Worm (Caenorhabditis elegans) whole organism, L1 larva: ENCODE results near the gene K02B2.6.

Experiments used
- C04F5.9 ChIP-seq: sonication (generic microtip); optimal IDR thresholded peaks from 2 replicates; lab custom pipeline; 2016; ENCODE audit warnings: missing genetic modification characterization, missing compliant biosample characterization
- ceh-82 ChIP-seq, 3 experiments: fragments of 150-350 bp in 1 of 3; sonication (generic microtip) in 2 of 3; optimal IDR thresholded peaks; 2 replicates each; lab custom pipeline; 2014 to 2017; ENCODE audit warnings: missing biosample characterization in 3 of 3, missing genetic modification characterization in 3 of 3
- ceh-90 ChIP-seq: sonication (generic microtip); optimal IDR thresholded peaks from 2 replicates; lab custom pipeline; 2016; ENCODE audit warnings: missing genetic modification characterization, missing compliant biosample characterization
- ces-1 ChIP-seq: fragments of 150-350 bp; optimal IDR thresholded peaks from 2 replicates; lab custom pipeline; 2014; ENCODE audit warnings: missing biosample characterization, missing genetic modification reagents, missing genetic modification characterization
- dpl-1 ChIP-seq, 3 experiments: fragments of 150-350 bp in 2 of 3; sonication (generic microtip) in 1 of 3; optimal IDR thresholded peaks; 2 replicates each; lab custom pipeline; 2014 to 2017; ENCODE audit warnings: missing biosample characterization in 3 of 3, missing genetic modification characterization in 3 of 3, missing genetic modification reagents in 3 of 3
- dsc-1 ChIP-seq: sonication (generic microtip); optimal IDR thresholded peaks from 2 replicates; lab custom pipeline; 2016; ENCODE audit warnings: mild to moderate bottlenecking, missing genetic modification characterization, missing compliant biosample characterization
- efl-1 ChIP-seq, 4 experiments: fragments of 150-350 bp; optimal IDR thresholded peaks in 3 of 4; peaks in 1 of 4; 1 replicate in 1 of 4; 2 replicates in 3 of 4; lab custom pipeline; 2014; ENCODE audit warnings: missing biosample characterization in 2 of 4, missing genetic modification characterization in 2 of 4, missing genetic modification reagents in 2 of 4
- egl-27 ChIP-seq, 2 experiments: fragments of 150-350 bp in 1 of 2; sonication (generic microtip); optimal IDR thresholded peaks; 3 replicates each; lab custom pipeline; 2017 to 2018; ENCODE audit warnings: missing biosample characterization in 2 of 2, missing genetic modification characterization in 2 of 2, missing genetic modification reagents in 2 of 2
- elt-3 ChIP-seq, 6 experiments: fragments of 150-350 bp in 1 of 6; sonication (generic microtip); optimal IDR thresholded peaks; 2 replicates each; lab custom pipeline; 2017 to 2018; ENCODE audit warnings: missing biosample characterization in 6 of 6, missing genetic modification characterization in 6 of 6, inconsistent platforms in 1 of 6
- ets-5 ChIP-seq: fragments of 200-800 bp; sonication (Bioruptor generic); IDR thresholded peaks from 2 replicates; pipeline ENCODE4 v1.3.6; 2022; ENCODE audit warnings: missing genetic modification characterization, missing compliant biosample characterization
- fkh-10 ChIP-seq: sonication (generic microtip); optimal IDR thresholded peaks from 2 replicates; lab custom pipeline; 2017; ENCODE audit warnings: missing biosample characterization, missing genetic modification reagents, missing genetic modification characterization
- fkh-8 ChIP-seq: sonication (generic microtip); optimal IDR thresholded peaks from 2 replicates; lab custom pipeline; 2016; ENCODE audit warnings: mild to moderate bottlenecking, missing genetic modification characterization, missing compliant biosample characterization
- fos-1 ChIP-seq: fragments of 150-350 bp; optimal IDR thresholded peaks from 2 replicates; lab custom pipeline; 2014; ENCODE audit warnings: missing biosample characterization, missing genetic modification characterization
- jun-1 ChIP-seq: fragments of 150-350 bp; optimal IDR thresholded peaks from 2 replicates; lab custom pipeline; 2014; ENCODE audit warnings: missing biosample characterization, missing genetic modification reagents, missing genetic modification characterization
- lin-14 ChIP-seq: fragments of 200-800 bp; sonication (Bioruptor generic); optimal IDR thresholded peaks from 2 replicates; lab custom pipeline; 2018; ENCODE audit warnings: mild to moderate bottlenecking, missing genetic modification characterization, moderate library complexity, missing compliant biosample characterization
- lin-35 ChIP-seq, 2 experiments: fragments of 150-350 bp; optimal IDR thresholded peaks; 2 replicates each; lab custom pipeline; 2014; ENCODE audit warnings: missing biosample characterization in 2 of 2, missing genetic modification characterization in 2 of 2, missing genetic modification reagents in 2 of 2
- lir-3 ChIP-seq: sonication (generic microtip); optimal IDR thresholded peaks from 2 replicates; lab custom pipeline; 2016; ENCODE audit warnings: mild to moderate bottlenecking, missing genetic modification characterization, moderate library complexity, missing compliant biosample characterization; ENCODE audit not compliant: poor library complexity
- lsy-2 ChIP-seq, 2 experiments: fragments of 150-350 bp; optimal IDR thresholded peaks; 2 replicates each; lab custom pipeline; 2014; ENCODE audit warnings: missing biosample characterization in 2 of 2, missing genetic modification characterization in 2 of 2
- nhr-19 ChIP-seq: fragments of 200-800 bp; sonication (Bioruptor generic); conservative IDR thresholded peaks from 2 replicates; pipeline ENCODE4 v1.3.6; 2022; ENCODE audit warnings: missing genetic modification characterization, missing compliant biosample characterization
- nhr-20 ChIP-seq: sonication (generic microtip); optimal IDR thresholded peaks from 2 replicates; lab custom pipeline; 2016; ENCODE audit warnings: mild to moderate bottlenecking, missing genetic modification characterization, missing compliant biosample characterization
- nhr-28 ChIP-seq: fragments of 150-350 bp; optimal IDR thresholded peaks from 2 replicates; lab custom pipeline; 2014; ENCODE audit warnings: missing biosample characterization, missing genetic modification characterization
- nhr-47 ChIP-seq: sonication (generic microtip); optimal IDR thresholded peaks from 2 replicates; lab custom pipeline; 2016; ENCODE audit warnings: mild to moderate bottlenecking, missing genetic modification characterization, moderate library complexity, missing compliant biosample characterization
- nhr-71 ChIP-seq: sonication (generic microtip); optimal IDR thresholded peaks from 2 replicates; lab custom pipeline; 2016; ENCODE audit warnings: mild to moderate bottlenecking, missing genetic modification characterization, moderate library complexity, missing compliant biosample characterization
- nhr-85 ChIP-seq: sonication (generic microtip); peaks from one replicate; lab custom pipeline; 2016; ENCODE audit warnings: missing genetic modification characterization, inconsistent platforms, missing compliant biosample characterization
- pag-3 ChIP-seq: sonication (generic microtip); optimal IDR thresholded peaks from 2 replicates; lab custom pipeline; 2017; ENCODE audit warnings: missing genetic modification characterization, mild to moderate bottlenecking, missing compliant biosample characterization, antibody characterized with exemption, borderline replicate concordance; ENCODE audit not compliant: insufficient read depth
- rnt-1 ChIP-seq: sonication (generic microtip); optimal IDR thresholded peaks from 2 replicates; lab custom pipeline; 2016; ENCODE audit warnings: mild to moderate bottlenecking, missing genetic modification characterization, moderate library complexity, missing compliant biosample characterization
- snpc-4 ChIP-seq: fragments of 150-350 bp; optimal IDR thresholded peaks from 2 replicates; lab custom pipeline; 2014; ENCODE audit warnings: missing biosample characterization, missing genetic modification characterization
- snu-23 ChIP-seq: sonication (generic microtip); optimal IDR thresholded peaks from 2 replicates; lab custom pipeline; 2016; ENCODE audit warnings: missing genetic modification characterization, missing compliant biosample characterization
- sptf-1 ChIP-seq: fragments of 150-350 bp; optimal IDR thresholded peaks from 2 replicates; lab custom pipeline; 2014; ENCODE audit warnings: missing biosample characterization, missing genetic modification characterization
- sup-37 ChIP-seq: fragments of 200-800 bp; sonication (Bioruptor generic); optimal IDR thresholded peaks from 2 replicates; lab custom pipeline; 2018; ENCODE audit warnings: mild to moderate bottlenecking, missing genetic modification characterization, missing compliant biosample characterization
- swsn-7 ChIP-seq: sonication (generic microtip); optimal IDR thresholded peaks from 2 replicates; lab custom pipeline; 2016; ENCODE audit warnings: missing genetic modification characterization, missing compliant biosample characterization
- tbx-2 ChIP-seq: sonication (generic microtip); optimal IDR thresholded peaks from 2 replicates; lab custom pipeline; 2016; ENCODE audit warnings: missing genetic modification characterization, missing compliant biosample characterization
- tlp-1 ChIP-seq: fragments of 150-350 bp; optimal IDR thresholded peaks from 2 replicates; lab custom pipeline; 2014; ENCODE audit warnings: missing biosample characterization, missing genetic modification characterization
- unc-130 ChIP-seq: fragments of 150-350 bp; optimal IDR thresholded peaks from 2 replicates; lab custom pipeline; 2017; ENCODE audit warnings: missing biosample characterization, missing genetic modification characterization, inconsistent platforms
- unc-86 ChIP-seq: sonication (generic microtip); optimal IDR thresholded peaks from 2 replicates; lab custom pipeline; 2016; ENCODE audit warnings: missing genetic modification characterization, missing compliant biosample characterization
- xbp-1 ChIP-seq: sonication (generic microtip); optimal IDR thresholded peaks from 2 replicates; lab custom pipeline; 2016; ENCODE audit warnings: missing genetic modification characterization, missing compliant biosample characterization
- ztf-11 ChIP-seq, 2 experiments: sonication (generic microtip); optimal IDR thresholded peaks; 2 replicates each; lab custom pipeline; 2016 to 2017; ENCODE audit warnings: missing genetic modification characterization in 2 of 2, missing biosample characterization in 1 of 2, missing compliant biosample characterization in 1 of 2

The K02B2.6 gene

DNA sequence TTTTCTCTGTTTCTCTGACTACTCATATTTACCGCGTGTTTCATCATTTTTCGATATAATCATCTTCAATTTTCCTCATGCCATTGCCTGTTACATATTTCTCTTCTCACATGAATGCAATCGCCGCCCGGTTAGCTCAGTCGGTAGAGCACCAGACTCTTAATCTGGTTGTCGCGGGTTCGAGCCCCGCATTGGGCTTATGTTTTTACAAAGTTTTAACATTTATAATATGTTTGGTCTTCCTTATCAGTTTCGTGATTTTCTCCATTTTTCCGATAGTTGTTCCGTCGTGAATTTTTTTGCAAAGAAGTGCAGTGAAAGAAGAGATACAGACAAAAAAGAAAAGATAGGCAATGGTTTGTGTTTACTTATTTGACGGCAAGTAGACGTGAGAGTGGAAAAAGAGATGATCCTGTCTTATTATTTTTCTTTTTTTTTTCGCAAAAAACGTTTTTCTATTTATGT lies 5.0 kb upstream of the K02B2.6 start (continued):
- no peak for TF ChIP-seq C04F5.9 (tag; lab: Kevin White, UChicago)
- peak; percentile 52 for TF ChIP-seq lir-3 (tag; lab: Kevin White, UChicago)
- peak; percentile 58 for TF ChIP-seq rnt-1 (tag; lab: Kevin White, UChicago)
- TF ChIP-seq fos-1, result peak; percentile 52
- TF ChIP-seq pag-3 (tag; lab: Kevin White, UChicago), result peak; percentile 46
- TF ChIP-seq ztf-11 (tag; optimal IDR thresholded peaks at IDR 0.05; lab: Kevin White, UChicago), result peak in 1 of 2 experiments; percentile 65
- peak; percentile 34 for TF ChIP-seq snpc-4 (tag; lab: Kevin White, UChicago)
- no peak for TF ChIP-seq tlp-1 (tag; lab: Kevin White, UChicago)
- peak; percentile 94 for TF ChIP-seq snu-23
- peak; percentile 88 for TF ChIP-seq nhr-20
- peak; percentile 62 for TF ChIP-seq unc-130 (tag; lab: Kevin White, UChicago)
- peak; percentile 51 for TF ChIP-seq xbp-1 (tag; lab: Kevin White, UChicago)
- peak; percentile 42 for TF ChIP-seq sup-37 (GFP tag; lab: Kevin White, UChicago)
- no peak for TF ChIP-seq nhr-28 (tag; lab: Kevin White, UChicago)
- TF ChIP-seq nhr-71 (tag; lab: Kevin White, UChicago), result peak; percentile 92
- peak; percentile 91 for TF ChIP-seq nhr-85 (tag; lab: Kevin White, UChicago)
- TF ChIP-seq dpl-1 (GFP tag; optimal IDR thresholded peaks at IDR 0.05; lab: Kevin White, UChicago), result peak in 2 of 3 experiments; percentile 33 to 44
- TF ChIP-seq ets-5, result no peak
- no peak for TF ChIP-seq egl-27 (tag; optimal IDR thresholded peaks at IDR 0.05; lab: Kevin White, UChicago)
- no peak for TF ChIP-seq ces-1
- TF ChIP-seq ceh-90 (tag; lab: Kevin White, UChicago), result no peak
- peak; percentile 45 for TF ChIP-seq jun-1
- peak; percentile 82 for TF ChIP-seq nhr-19 (GFP tag; lab: Robert Waterston, UW)
- TF ChIP-seq lin-35 (GFP tag; optimal IDR thresholded peaks at IDR 0.05; lab: Kevin White, UChicago), result peak; percentile 21 to 81

DNA sequence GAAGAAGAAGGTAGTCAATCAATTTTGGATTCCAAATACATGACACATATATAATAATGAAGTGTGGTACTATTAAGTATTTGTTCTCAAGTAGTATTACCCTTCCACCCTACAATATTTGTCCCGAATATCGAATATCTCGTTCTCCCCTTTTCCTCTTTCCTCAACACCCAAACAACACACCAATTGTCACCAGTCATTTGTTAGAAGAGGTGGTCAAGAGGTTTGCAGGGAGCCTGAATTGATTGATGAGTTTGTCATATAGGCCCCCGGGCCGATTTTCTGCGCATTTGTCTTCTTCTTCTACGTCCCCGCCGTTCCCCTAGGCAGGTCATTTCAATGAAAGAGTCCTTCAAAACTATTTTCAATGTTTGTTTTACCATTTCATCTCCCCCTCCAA lies 2.2 kb upstream of the K02B2.6 start:
- TF ChIP-seq nhr-85 (tag; lab: Kevin White, UChicago) (peak; percentile 22), efl-1 (optimal IDR thresholded peaks at IDR 0.05; lab: Kevin White, UChicago) (no peak), efl-1 (GFP tag; optimal IDR thresholded peaks at IDR 0.05 in 1 of 2; lab: Kevin White, UChicago) (no peak)

DNA sequence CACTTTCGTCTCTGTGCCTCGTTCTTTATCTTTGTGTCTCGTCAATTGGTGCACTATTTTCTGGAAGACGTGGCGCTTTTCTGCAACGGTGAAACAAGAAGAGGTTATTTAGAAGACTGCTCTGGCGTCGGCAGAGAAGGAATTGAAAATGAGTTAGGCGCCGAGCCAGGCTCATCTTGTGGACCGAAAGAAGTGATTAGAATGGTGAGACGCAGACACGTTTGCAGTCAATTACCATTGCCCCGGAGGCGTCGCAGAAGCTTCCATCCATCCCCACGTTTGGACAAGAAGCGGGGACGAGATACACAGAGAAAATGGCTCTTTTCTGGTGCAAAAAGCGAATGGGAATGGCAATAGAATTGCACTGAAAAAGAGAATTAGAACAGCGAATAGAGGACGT lies 2.1 kb downstream of the K02B2.6 start:
- TF ChIP-seq lsy-2 (tag; optimal IDR thresholded peaks at IDR 0.05; lab: Kevin White, UChicago), result peak in 1 of 2 experiments; percentile 6
- no peak for TF ChIP-seq snpc-4 (tag; lab: Kevin White, UChicago)
- TF ChIP-seq tbx-2 (tag; lab: Kevin White, UChicago), result peak; percentile 7
- TF ChIP-seq swsn-7 (tag; lab: Kevin White, UChicago), result peak; percentile 8
- TF ChIP-seq efl-1 (optimal IDR thresholded peaks at IDR 0.05; lab: Kevin White, UChicago), result peak in 1 of 2 experiments; percentile 2
- no peak for TF ChIP-seq efl-1 (GFP tag; optimal IDR thresholded peaks at IDR 0.05 in 1 of 2; lab: Kevin White, UChicago)
- no peak for TF ChIP-seq dsc-1
- peak in 1 of 2 experiments; percentile 14 for TF ChIP-seq lin-35 (GFP tag; optimal IDR thresholded peaks at IDR 0.05; lab: Kevin White, UChicago)
- TF ChIP-seq unc-86 (tag; lab: Kevin White, UChicago), result peak; percentile 46
- TF ChIP-seq fkh-8 (tag; lab: Kevin White, UChicago), result peak; percentile 35
- peak; percentile 85 for TF ChIP-seq lin-14
- no peak for TF ChIP-seq elt-3 (tag; optimal IDR thresholded peaks at IDR 0.05; lab: Kevin White, UChicago)
- peak; percentile 28 for TF ChIP-seq nhr-71 (tag; lab: Kevin White, UChicago)
- no peak for TF ChIP-seq sptf-1 (tag; lab: Kevin White, UChicago)
- TF ChIP-seq nhr-47 (tag; lab: Kevin White, UChicago), result peak; percentile 19
- peak in 1 of 3 experiments; percentile 48 for TF ChIP-seq ceh-82 (tag; optimal IDR thresholded peaks at IDR 0.05; lab: Kevin White, UChicago)
- TF ChIP-seq snu-23, result peak; percentile 5
- TF ChIP-seq fkh-10 (GFP tag; lab: Kevin White, UChicago), result no peak
